Worm (Caenorhabditis elegans) whole organism, L4 larva: ENCODE results near the gene clec-57.

Experiments used
- R02D3.7 ChIP-seq: fragments of 150-350 bp; sonication (generic microtip); optimal IDR thresholded peaks from 3 replicates; lab custom pipeline; 2014; ENCODE audit warnings: missing biosample characterization, missing genetic modification characterization
- aly-2 ChIP-seq: sonication (generic microtip); optimal IDR thresholded peaks from 2 replicates; lab custom pipeline; 2018; ENCODE audit warnings: missing biosample characterization, missing genetic modification characterization
- ceh-82 ChIP-seq: sonication (generic microtip); optimal IDR thresholded peaks from 2 replicates; lab custom pipeline; 2017; ENCODE audit warnings: missing biosample characterization, missing genetic modification characterization
- lin-13 ChIP-seq: fragments of 150-350 bp; optimal IDR thresholded peaks from 2 replicates; lab custom pipeline; 2014; ENCODE audit warnings: missing biosample characterization, missing genetic modification reagents, missing genetic modification characterization
- nhr-11 ChIP-seq: fragments of 150-350 bp; optimal IDR thresholded peaks from 2 replicates; lab custom pipeline; 2014; ENCODE audit warnings: missing biosample characterization, missing genetic modification characterization
- nhr-237 ChIP-seq: sonication (generic microtip); optimal IDR thresholded peaks from 2 replicates; lab custom pipeline; 2017; ENCODE audit warnings: missing biosample characterization, missing genetic modification characterization
- nhr-25 ChIP-seq: sonication (generic microtip); optimal IDR thresholded peaks from 2 replicates; lab custom pipeline; 2017; ENCODE audit warnings: missing genetic modification characterization, mild to moderate bottlenecking, missing compliant biosample characterization, antibody characterized with exemption, moderate library complexity, borderline replicate concordance; ENCODE audit not compliant: insufficient read depth
- pha-4 ChIP-seq, 2 experiments: fragments of 150-350 bp in 1 of 2; fragments of 200-800 bp in 1 of 2; sonication (Bioruptor generic) in 1 of 2; IDR thresholded peaks in 1 of 2; optimal IDR thresholded peaks in 1 of 2; 2 replicates each; pipeline versions ENCODE4 v1.3.6 to Lab custom; 2014 to 2022; ENCODE audit warnings: missing genetic modification characterization in 2 of 2, missing genetic modification reagents in 2 of 2, missing biosample characterization in 1 of 2, missing compliant biosample characterization in 1 of 2
- pqm-1 ChIP-seq: sonication (generic microtip); optimal IDR thresholded peaks from 2 replicates; lab custom pipeline; 2017; ENCODE audit warnings: missing biosample characterization, missing genetic modification characterization
- rbr-2 ChIP-seq: sonication (generic microtip); optimal IDR thresholded peaks from 2 replicates; lab custom pipeline; 2016; ENCODE audit warnings: missing genotype, missing genetic modification characterization, missing compliant biosample characterization
- snpc-4 ChIP-seq: fragments of 150-350 bp; optimal IDR thresholded peaks from 2 replicates; lab custom pipeline; 2014; ENCODE audit warnings: missing biosample characterization, missing genetic modification characterization
- unc-62 ChIP-seq, 3 experiments: fragments of 150-350 bp in 1 of 3; sonication (generic microtip); optimal IDR thresholded peaks in 2 of 3; peaks in 1 of 3; 1 replicate in 1 of 3; 2 replicates in 2 of 3; lab custom pipeline; 2014 to 2017; ENCODE audit warnings: missing biosample characterization in 3 of 3, missing genetic modification characterization in 3 of 3, missing genetic modification reagents in 3 of 3, missing genotype in 1 of 3
- vab-7 ChIP-seq: fragments of 200-800 bp; sonication (Bioruptor generic); IDR thresholded peaks from 2 replicates; pipeline ENCODE4 v1.3.6; 2022; ENCODE audit warnings: missing genetic modification reagents, missing genetic modification characterization, missing compliant biosample characterization

- no peak for TF ChIP-seq nhr-237 (tag; lab: Kevin White, UChicago)
- no peak for TF ChIP-seq pha-4 (GFP tag; IDR thresholded peaks at IDR 0.05; lab: Robert Waterston, UW)
- no peak for TF ChIP-seq pha-4 (tag; optimal IDR thresholded peaks at IDR 0.05; lab: Kevin White, UChicago)
- TF ChIP-seq vab-7 (GFP tag; lab: Robert Waterston, UW), result no peak
- no peak for TF ChIP-seq aly-2 (tag; lab: Kevin White, UChicago)
- no peak for TF ChIP-seq lin-13 (GFP tag; lab: Kevin White, UChicago)
- no peak for TF ChIP-seq nhr-11 (tag; lab: Kevin White, UChicago)
- no peak for TF ChIP-seq nhr-25 (tag; lab: Kevin White, UChicago)
- TF ChIP-seq rbr-2 (tag; lab: Kevin White, UChicago), result no peak
- TF ChIP-seq ceh-82 (tag; lab: Kevin White, UChicago), result no peak
- TF ChIP-seq unc-62 (GFP tag; optimal IDR thresholded peaks at IDR 0.05 in 1 of 2; lab: Kevin White, UChicago), result no peak
- no peak for TF ChIP-seq unc-62 (tag; optimal IDR thresholded peaks at IDR 0.05; lab: Kevin White, UChicago)
- no peak for TF ChIP-seq R02D3.7 (tag; lab: Kevin White, UChicago)
- TF ChIP-seq pqm-1 (tag; lab: Kevin White, UChicago), result no peak
- no peak for TF ChIP-seq snpc-4 (tag; lab: Kevin White, UChicago)
Measured at ce11 chrV:14519268-14519667, 50.2 kb downstream of the clec-57 start, which contains the start of gene R02D5.8.
